Fruit fly (Drosophila melanogaster) whole organism, wandering third instar larva: ENCODE results near the gene Prosalpha4T1.

ENCODE experiments used
- Abd-B ChIP-seq: fragments of >200 bp; optimal IDR thresholded peaks from 2 replicates; lab custom pipeline; 2017; ENCODE audit warnings: missing biosample characterization, missing genetic modification characterization
- CG32264 ChIP-seq: fragments of 200-800 bp; sonication (Bioruptor generic); optimal IDR thresholded peaks from 2 replicates; lab custom pipeline; 2016; ENCODE audit warnings: missing biosample characterization, missing genetic modification characterization
- CG9705 ChIP-seq: fragments of 200-800 bp; sonication (Bioruptor generic); optimal IDR thresholded peaks from 2 replicates; lab custom pipeline; 2018; ENCODE audit warnings: missing biosample characterization, mild to moderate bottlenecking, missing genetic modification characterization
- CrebA ChIP-seq: fragments of 200-800 bp; sonication (Bioruptor generic); optimal IDR thresholded peaks from 2 replicates; lab custom pipeline; 2016; ENCODE audit warnings: missing biosample characterization, mild to moderate bottlenecking, missing genetic modification characterization, borderline replicate concordance
- Dfd ChIP-seq: fragments of >200 bp; optimal IDR thresholded peaks from 2 replicates; lab custom pipeline; 2017; ENCODE audit warnings: missing biosample characterization, missing genetic modification characterization
- Dif ChIP-seq: fragments of 200-275, 200-300 bp; sonication (Bioruptor generic); optimal IDR thresholded peaks from 2 replicates; lab custom pipeline; 2018; ENCODE audit warnings: missing biosample characterization, missing genetic modification characterization; ENCODE audit not compliant: partially characterized antibody
- GATAd ChIP-seq: sonication (Bioruptor generic); optimal IDR thresholded peaks from 2 replicates; lab custom pipeline; 2016; ENCODE audit warnings: missing biosample characterization, missing genetic modification characterization
- HLH106 ChIP-seq: fragments of 200-800 bp; optimal IDR thresholded peaks from 3 replicates; lab custom pipeline; 2019; ENCODE audit warnings: missing biosample characterization, mild to moderate bottlenecking, missing genetic modification characterization, moderate library complexity
- Hnf4 ChIP-seq: fragments of 200-800 bp; sonication (Bioruptor generic); optimal IDR thresholded peaks from 2 replicates; lab custom pipeline; 2016; ENCODE audit warnings: missing biosample characterization, mild to moderate bottlenecking, missing genetic modification characterization
- Hr78 ChIP-seq: fragments of >200 bp; optimal IDR thresholded peaks from 2 replicates; lab custom pipeline; 2017; ENCODE audit warnings: missing biosample characterization, missing genetic modification characterization
- Hr83 ChIP-seq: fragments of 200-300 bp; sonication (Bioruptor generic); optimal IDR thresholded peaks from 2 replicates; lab custom pipeline; 2016; ENCODE audit warnings: missing biosample characterization, mild to moderate bottlenecking, missing genetic modification characterization, moderate library complexity; ENCODE audit not compliant: poor library complexity, severe bottlenecking
- Jra ChIP-seq: sonication (Bioruptor generic); optimal IDR thresholded peaks from 2 replicates; lab custom pipeline; 2016; ENCODE audit warnings: missing biosample characterization, missing genetic modification characterization
- Mio ChIP-seq: sonication (Bioruptor generic); optimal IDR thresholded peaks from 2 replicates; lab custom pipeline; 2016; ENCODE audit warnings: missing biosample characterization, missing genetic modification characterization
- Myc ChIP-seq: fragments of >200 bp; optimal IDR thresholded peaks from 2 replicates; lab custom pipeline; 2017
- N ChIP-seq: fragments of >200 bp; optimal IDR thresholded peaks from 2 replicates; lab custom pipeline; 2018; ENCODE audit warnings: missing biosample characterization, missing external identifiers, missing genetic modification characterization
- OdsH ChIP-seq: fragments of 200-800 bp; sonication (Bioruptor generic); optimal IDR thresholded peaks from 2 replicates; lab custom pipeline; 2016; ENCODE audit warnings: missing biosample characterization, mild to moderate bottlenecking, missing genetic modification characterization
- Rel ChIP-seq, 2 experiments: fragments of 200-800 bp; sonication (Bioruptor generic) in 1 of 2; optimal IDR thresholded peaks; 2 replicates in 1 of 2; 3 replicates in 1 of 2; lab custom pipeline; 2016 to 2019; ENCODE audit warnings: mild to moderate bottlenecking in 2 of 2, missing biosample characterization in 2 of 2, missing genetic modification characterization in 2 of 2, moderate library complexity in 1 of 2
- Sp1 ChIP-seq: fragments of 200-800 bp; sonication (Bioruptor generic); optimal IDR thresholded peaks from 3 replicates; lab custom pipeline; 2019; ENCODE audit warnings: missing biosample characterization, mild to moderate bottlenecking, missing genetic modification characterization, moderate library complexity
- Vsx2 ChIP-seq: fragments of 200-300, 225-300 bp; sonication (Bioruptor generic); optimal IDR thresholded peaks from 2 replicates; lab custom pipeline; 2018; ENCODE audit warnings: missing biosample characterization, missing genetic modification characterization; ENCODE audit not compliant: partially characterized antibody
- br ChIP-seq: fragments of 200-800 bp; sonication (Bioruptor generic); optimal IDR thresholded peaks from 2 replicates; lab custom pipeline; 2016; ENCODE audit warnings: missing biosample characterization, missing genetic modification characterization
- brk ChIP-seq: fragments of 200-800 bp; sonication (Bioruptor generic); optimal IDR thresholded peaks from 2 replicates; lab custom pipeline; 2016; ENCODE audit warnings: missing biosample characterization, mild to moderate bottlenecking, missing genetic modification characterization
- dl ChIP-seq, 2 experiments: fragments of 175-275, 200-275 bp in 1 of 2; fragments of 200-275 bp in 1 of 2; sonication (Bioruptor generic); optimal IDR thresholded peaks; lab custom pipeline; 2018; ENCODE audit warnings: mild to moderate bottlenecking in 2 of 2, missing biosample characterization in 2 of 2, missing genetic modification characterization in 2 of 2, moderate library complexity in 2 of 2; ENCODE audit not compliant: partially characterized antibody in 2 of 2, insufficient read depth in 1 of 2
- dmrt93B ChIP-seq: fragments of 200-800 bp; sonication (Bioruptor generic); optimal IDR thresholded peaks from 2 replicates; lab custom pipeline; 2018; ENCODE audit warnings: missing biosample characterization, mild to moderate bottlenecking, missing genetic modification characterization
- dsf ChIP-seq: sonication (Bioruptor generic); optimal IDR thresholded peaks from 2 replicates; lab custom pipeline; 2016; ENCODE audit warnings: missing biosample characterization, missing genetic modification characterization, borderline replicate concordance
- ey ChIP-seq: fragments of 200-800 bp; sonication (Bioruptor generic); optimal IDR thresholded peaks from 2 replicates; lab custom pipeline; 2016; ENCODE audit warnings: missing biosample characterization, missing genetic modification characterization
- foxo ChIP-seq, 2 experiments: fragments of 200-800 bp; sonication (Bioruptor generic); optimal IDR thresholded peaks; 2 replicates in 1 of 2; 3 replicates in 1 of 2; lab custom pipeline; 2016 to 2017; ENCODE audit warnings: missing biosample characterization in 2 of 2, missing genetic modification characterization in 2 of 2
- fru ChIP-seq: fragments of 200-800 bp; sonication (Bioruptor generic); optimal IDR thresholded peaks from 3 replicates; lab custom pipeline; 2016; ENCODE audit warnings: missing biosample characterization, mild to moderate bottlenecking, missing genetic modification characterization
- h ChIP-seq: fragments of 200-800 bp; sonication (Bioruptor generic); optimal IDR thresholded peaks from 3 replicates; lab custom pipeline; 2016; ENCODE audit warnings: missing biosample characterization, mild to moderate bottlenecking, missing genetic modification characterization
- jim ChIP-seq: fragments of 175-275, 200-325 bp; sonication (Bioruptor generic); optimal IDR thresholded peaks from 2 replicates; lab custom pipeline; 2016; ENCODE audit warnings: missing biosample characterization, mild to moderate bottlenecking, missing genetic modification characterization
- lola ChIP-seq: fragments of >200 bp; optimal IDR thresholded peaks from 2 replicates; lab custom pipeline; 2017; ENCODE audit warnings: missing biosample characterization, missing genetic modification characterization
- pan ChIP-seq: fragments of >200 bp; optimal IDR thresholded peaks from 2 replicates; lab custom pipeline; 2017
- psq ChIP-seq: fragments of 200-800 bp; sonication (Bioruptor generic); optimal IDR thresholded peaks from 3 replicates; lab custom pipeline; 2017; ENCODE audit warnings: missing biosample characterization, mild to moderate bottlenecking, missing genetic modification characterization, moderate library complexity
- rgr ChIP-seq: fragments of 200-800 bp; sonication (Bioruptor generic); optimal IDR thresholded peaks from 3 replicates; lab custom pipeline; 2016; ENCODE audit warnings: missing biosample characterization, mild to moderate bottlenecking, missing genetic modification characterization
- sage ChIP-seq: fragments of 200-800 bp; sonication (Bioruptor generic); optimal IDR thresholded peaks from 2 replicates; lab custom pipeline; 2016; ENCODE audit warnings: missing biosample characterization, mild to moderate bottlenecking, missing genetic modification characterization
- sv ChIP-seq: fragments of 200-800 bp; sonication (Bioruptor generic); optimal IDR thresholded peaks from 3 replicates; lab custom pipeline; 2016; ENCODE audit warnings: missing biosample characterization, missing genetic modification characterization
- tai ChIP-seq: sonication (Bioruptor generic); optimal IDR thresholded peaks from 2 replicates; lab custom pipeline; 2016; ENCODE audit warnings: missing biosample characterization, missing genetic modification characterization
- usp ChIP-seq: fragments of >200 bp; optimal IDR thresholded peaks from 2 replicates; lab custom pipeline; 2017; ENCODE audit warnings: missing biosample characterization, missing genetic modification characterization
- woc ChIP-seq: sonication (Bioruptor generic); optimal IDR thresholded peaks from 2 replicates; lab custom pipeline; 2016; ENCODE audit warnings: missing biosample characterization, mild to moderate bottlenecking, missing genetic modification characterization

Gene Prosalpha4T1

dm6 chr3R:20783714-20784435 lies 35.0 kb upstream of the Prosalpha4T1 start:
- no peak for TF ChIP-seq Myc (lab: Kevin White, UChicago)
- no peak for TF ChIP-seq pan
- TF ChIP-seq usp, result no peak
- peak; percentile 43 for TF ChIP-seq sage
- TF ChIP-seq ey (GFP tag; lab: Kevin White, UChicago), result peak; percentile 32
- peak; percentile 72 for TF ChIP-seq Abd-B
- peak; percentile 67 for TF ChIP-seq h (GFP tag; lab: Kevin White, UChicago)
- peak; percentile 15 for TF ChIP-seq Vsx2 (GFP tag; lab: Kevin White, UChicago)
- peak in 1 of 2 experiments; percentile 35 for TF ChIP-seq dl (GFP tag; optimal IDR thresholded peaks at IDR 0.05; lab: Kevin White, UChicago; ENCODE audit: insufficient read depth in 1 of 2, partially characterized antibody in 2 of 2)
- no peak for TF ChIP-seq dsf
- no peak for TF ChIP-seq CG9705 (GFP tag; lab: Kevin White, UChicago)
- no peak for TF ChIP-seq dmrt93B (GFP tag; lab: Kevin White, UChicago)
- peak; percentile 43 for TF ChIP-seq jim (GFP tag; lab: Kevin White, UChicago)
- peak; percentile 53 for TF ChIP-seq OdsH (GFP tag; lab: Kevin White, UChicago)
- peak; percentile 93 for TF ChIP-seq psq (GFP tag; lab: Kevin White, UChicago)
- peak; percentile 27 for TF ChIP-seq CG32264 (GFP tag; lab: Kevin White, UChicago)
- TF ChIP-seq CrebA (GFP tag; lab: Kevin White, UChicago), result peak; percentile 77
- TF ChIP-seq Mio (GFP tag; lab: Kevin White, UChicago), result no peak
- TF ChIP-seq br (GFP tag; lab: Kevin White, UChicago), result peak; percentile 52
- TF ChIP-seq sv, result no peak
- TF ChIP-seq Hnf4 (GFP tag; lab: Kevin White, UChicago), result peak; percentile 56
- peak; percentile 52 for TF ChIP-seq Sp1 (GFP tag; lab: Kevin White, UChicago)
- TF ChIP-seq HLH106 (tag; lab: Kevin White, UChicago), result no peak
- peak; percentile 65 for TF ChIP-seq rgr (GFP tag; lab: Kevin White, UChicago)
- peak; percentile 86 for TF ChIP-seq N (GFP tag; lab: Kevin White, UChicago)
- no peak for TF ChIP-seq lola
- peak; percentile 5 to 73 for TF ChIP-seq foxo (GFP tag; optimal IDR thresholded peaks at IDR 0.05; lab: Kevin White, UChicago)
- TF ChIP-seq brk (GFP tag; lab: Kevin White, UChicago), result no peak
- TF ChIP-seq Hr78 (GFP tag; lab: Kevin White, UChicago), result peak; percentile 65
- TF ChIP-seq tai, result peak; percentile 20
- peak; percentile 81 for TF ChIP-seq Hr83 (GFP tag; lab: Kevin White, UChicago)
- TF ChIP-seq GATAd (GFP tag; lab: Kevin White, UChicago), result peak; percentile 27
- peak; percentile 24 for TF ChIP-seq Rel (GFP tag; optimal IDR thresholded peaks at IDR 0.05; lab: Kevin White, UChicago)
- peak; percentile 72 for TF ChIP-seq Rel (tag; optimal IDR thresholded peaks at IDR 0.05; lab: Kevin White, UChicago)
- peak; percentile 8 for TF ChIP-seq woc (GFP tag; lab: Kevin White, UChicago)
- peak; percentile 44 for TF ChIP-seq Jra (GFP tag; lab: Kevin White, UChicago)
- peak; percentile 68 for TF ChIP-seq Dif (GFP tag; lab: Kevin White, UChicago)
- peak; percentile 65 for TF ChIP-seq fru
- TF ChIP-seq Dfd (GFP tag; lab: Kevin White, UChicago), result no peak
- TF ChIP-seq, all 38 proteins: peak for 26

- TF ChIP-seq Abd-B (no peak), pan (no peak), h (GFP tag; lab: Kevin White, UChicago) (peak; percentile 51), usp (no peak), Sp1 (GFP tag; lab: Kevin White, UChicago) (peak; percentile 36), Dif (GFP tag; lab: Kevin White, UChicago) (peak; percentile 95), sage (peak; percentile 84), sv (no peak), psq (GFP tag; lab: Kevin White, UChicago) (peak; percentile 79), Jra (GFP tag; lab: Kevin White, UChicago) (peak; percentile 47), rgr (GFP tag; lab: Kevin White, UChicago) (peak; percentile 19), Hr83 (GFP tag; lab: Kevin White, UChicago) (peak; percentile 1), CG32264 (GFP tag; lab: Kevin White, UChicago) (peak; percentile 61), br (GFP tag; lab: Kevin White, UChicago) (peak; percentile 43), N (GFP tag; lab: Kevin White, UChicago) (peak; percentile 25), fru (no peak), brk (GFP tag; lab: Kevin White, UChicago) (peak; percentile 76), jim (GFP tag; lab: Kevin White, UChicago) (no peak), dsf (no peak), HLH106 (tag; lab: Kevin White, UChicago) (peak; percentile 3), Hr78 (GFP tag; lab: Kevin White, UChicago) (no peak), CG9705 (GFP tag; lab: Kevin White, UChicago) (no peak), Hnf4 (GFP tag; lab: Kevin White, UChicago) (no peak), Dfd (GFP tag; lab: Kevin White, UChicago) (no peak), dl (GFP tag; optimal IDR thresholded peaks at IDR 0.05; lab: Kevin White, UChicago; ENCODE audit: insufficient read depth in 1 of 2, partially characterized antibody in 2 of 2) (peak; percentile 84 to 88), OdsH (GFP tag; lab: Kevin White, UChicago) (no peak), CrebA (GFP tag; lab: Kevin White, UChicago) (peak; percentile 92), lola (no peak), Mio (GFP tag; lab: Kevin White, UChicago) (no peak), woc (GFP tag; lab: Kevin White, UChicago) (no peak), GATAd (GFP tag; lab: Kevin White, UChicago) (no peak), Vsx2 (GFP tag; lab: Kevin White, UChicago) (peak; percentile 85), ey (GFP tag; lab: Kevin White, UChicago) (no peak), Rel (GFP tag; optimal IDR thresholded peaks at IDR 0.05; lab: Kevin White, UChicago) (peak; percentile 94), Rel (tag; optimal IDR thresholded peaks at IDR 0.05; lab: Kevin White, UChicago) (peak; percentile 65), Myc (lab: Kevin White, UChicago) (no peak), tai (no peak), dmrt93B (GFP tag; lab: Kevin White, UChicago) (no peak), foxo (GFP tag; optimal IDR thresholded peaks at IDR 0.05; lab: Kevin White, UChicago) (peak in 1 of 2 experiments; percentile 89)
Observed at dm6 chr3R:20782655-20783105, 33.8 kb upstream of the Prosalpha4T1 start.
